Fruit fly (Drosophila melanogaster): ENCODE measurements around the gene escl.

escl gene

dm6 chr2L:12021193-12021592 is 30.5 kb downstream of the escl start (continued):
- TF ChIP-seq PHDP (tag; optimal IDR thresholded peaks at IDR 0.05): peak; percentile 91
- TF ChIP-seq CG13624 (GFP tag; optimal IDR thresholded peaks at IDR 0.05): no peak
- peak; percentile 62 for TF ChIP-seq org-1 (GFP tag; optimal IDR thresholded peaks at IDR 0.05)
- no peak for TF ChIP-seq HmgD (GFP tag; optimal IDR thresholded peaks at IDR 0.05)
- peak; percentile 62 for TF ChIP-seq CG12744 (GFP tag; optimal IDR thresholded peaks at IDR 0.05)
- peak; percentile 65 for TF ChIP-seq CG1233 (GFP tag; optimal IDR thresholded peaks at IDR 0.05)
- peak; percentile 76 for TF ChIP-seq CG2202 (tag; optimal IDR thresholded peaks at IDR 0.05)
- peak; percentile 40 for TF ChIP-seq Mad (GFP tag; optimal IDR thresholded peaks at IDR 0.05)
- TF ChIP-seq CG10462 (GFP tag; optimal IDR thresholded peaks at IDR 0.05): peak; percentile 56
- TF ChIP-seq ac (GFP tag; optimal IDR thresholded peaks at IDR 0.05): peak; percentile 8
- peak; percentile 62; the same call in 1 of the 2 replicates for TF ChIP-seq CG16779 (GFP tag; IDR thresholded peaks at IDR 0.05)
- peak; percentile 63 for TF ChIP-seq CG14710 (tag; optimal IDR thresholded peaks at IDR 0.05)
- TF ChIP-seq Dek (tag; optimal IDR thresholded peaks at IDR 0.05): peak; percentile 68
- peak; percentile 84 for TF ChIP-seq bab2 (GFP tag; optimal IDR thresholded peaks at IDR 0.05)
- peak; percentile 96 for TF ChIP-seq sens (GFP tag)
- peak; percentile 32 for TF ChIP-seq CG12104 (GFP tag; optimal IDR thresholded peaks at IDR 0.05)
- peak; percentile 84 for TF ChIP-seq CG15601 (tag; optimal IDR thresholded peaks at IDR 0.05)
- peak; percentile 8 for TF ChIP-seq CG10274 (GFP tag; optimal IDR thresholded peaks at IDR 0.05)
- peak; percentile 81 for TF ChIP-seq Vsx1 (GFP tag; optimal IDR thresholded peaks at IDR 0.05)
- TF ChIP-seq CG10267 (tag; optimal IDR thresholded peaks at IDR 0.05): peak; percentile 27
- TF ChIP-seq CG13123 (GFP tag; optimal IDR thresholded peaks at IDR 0.05): peak; percentile 68
- TF ChIP-seq CoRest (tag; optimal IDR thresholded peaks at IDR 0.05): peak; percentile 64
- no peak for TF ChIP-seq jumu (GFP tag; optimal IDR thresholded peaks at IDR 0.05)
- peak; percentile 8 for TF ChIP-seq CG17912 (GFP tag; optimal IDR thresholded peaks at IDR 0.05)
- peak; percentile 60 for TF ChIP-seq CG15011 (GFP tag; optimal IDR thresholded peaks at IDR 0.05)
- peak; percentile 37 for TF ChIP-seq Hsf (GFP tag; optimal IDR thresholded peaks at IDR 0.05)
- peak; percentile 83 for TF ChIP-seq CG12659 (GFP tag; optimal IDR thresholded peaks at IDR 0.05)
- no peak for TF ChIP-seq az2 (GFP tag; optimal IDR thresholded peaks at IDR 0.05)
- peak; percentile 71 for TF ChIP-seq odd (GFP tag; optimal IDR thresholded peaks at IDR 0.05)
- TF ChIP-seq CG4707 (GFP tag; optimal IDR thresholded peaks at IDR 0.05): peak; percentile 77
- peak; percentile 76 for TF ChIP-seq CG18619 (GFP tag; optimal IDR thresholded peaks at IDR 0.05)
- no peak for TF ChIP-seq CG8765 (GFP tag; IDR thresholded peaks at IDR 0.05)
- peak; percentile 27 for TF ChIP-seq mirr (GFP tag; optimal IDR thresholded peaks at IDR 0.05)
- peak; percentile 88 for TF ChIP-seq CG2875 (GFP tag; optimal IDR thresholded peaks at IDR 0.05)
- TF ChIP-seq Jarid2 (GFP tag; optimal IDR thresholded peaks at IDR 0.05): peak; percentile 2
- peak; percentile 73 for TF ChIP-seq CG18599 (GFP tag; optimal IDR thresholded peaks at IDR 0.05)
- TF ChIP-seq grn (GFP tag; optimal IDR thresholded peaks at IDR 0.05): peak; percentile 23
- no peak for TF ChIP-seq emc (GFP tag; optimal IDR thresholded peaks at IDR 0.05)
- TF ChIP-seq Abd-B (GFP tag; optimal IDR thresholded peaks at IDR 0.05): no peak
- peak; percentile 34 for TF ChIP-seq cato (GFP tag; optimal IDR thresholded peaks at IDR 0.05; ENCODE audit: borderline replicate concordance)
- no peak for TF ChIP-seq crol (GFP tag; IDR thresholded peaks at IDR 0.05)
- 0 out of 2 replicates have a peak, but pooled peaks have one; percentile 8 for TF ChIP-seq slbo (GFP tag; IDR thresholded peaks at IDR 0.05)
- peak; percentile 58; the same call in 1 of the 3 replicates for TF ChIP-seq Dbx (GFP tag; IDR thresholded peaks at IDR 0.05)
- TF ChIP-seq MESR4 (GFP tag; optimal IDR thresholded peaks at IDR 0.05): no peak
- TF ChIP-seq ci (GFP tag; IDR thresholded peaks at IDR 0.05): peak; percentile 69; the same call in 1 of the 3 replicates
- no peak for TF ChIP-seq nmo (GFP tag; optimal IDR thresholded peaks at IDR 0.05)
- peak; percentile 28 for TF ChIP-seq CG17385 (GFP tag; optimal IDR thresholded peaks at IDR 0.05)
- TF ChIP-seq CG8089 (GFP tag; optimal IDR thresholded peaks at IDR 0.05): peak; percentile 44
- peak; percentile 29 for TF ChIP-seq CG7271 (tag; optimal IDR thresholded peaks at IDR 0.05)
- peak; percentile 71 for TF ChIP-seq fd3F (GFP tag; optimal IDR thresholded peaks at IDR 0.05)

Data from whole organism, embryonic.